Worm (Caenorhabditis elegans) whole organism, L2 larva: Measurements from ENCODE around the gene klp-3.

Source experiments
- C34F6.9 ChIP-seq: fragments of 150-350 bp; optimal IDR thresholded peaks from 2 replicates; lab custom pipeline; 2014; ENCODE audit warnings: missing biosample characterization, missing genetic modification characterization
- F13H6.1 ChIP-seq: sonication (generic microtip); optimal IDR thresholded peaks from 2 replicates; lab custom pipeline; 2016; ENCODE audit warnings: missing genetic modification characterization, missing compliant biosample characterization
- R02D3.7 ChIP-seq: fragments of 150-350 bp; optimal IDR thresholded peaks from 2 replicates; lab custom pipeline; 2014; ENCODE audit warnings: missing biosample characterization, missing genetic modification characterization
- Y55F3AM.14 ChIP-seq: fragments of 200-800 bp; sonication (Bioruptor generic); optimal IDR thresholded peaks from 2 replicates; lab custom pipeline; 2018; ENCODE audit warnings: mild to moderate bottlenecking, missing genetic modification characterization, missing compliant biosample characterization
- alr-1 ChIP-seq: fragments of 150-350 bp; optimal IDR thresholded peaks from 2 replicates; lab custom pipeline; 2014; ENCODE audit warnings: missing biosample characterization, missing genetic modification characterization
- ama-1 ChIP-seq: fragments of 150-350 bp; optimal IDR thresholded peaks from 2 replicates; lab custom pipeline; 2018; ENCODE audit warnings: inconsistent platforms
- blmp-1 ChIP-seq: sonication (generic microtip); optimal IDR thresholded peaks from 2 replicates; lab custom pipeline; 2017; ENCODE audit warnings: missing genetic modification characterization, mild to moderate bottlenecking, missing compliant biosample characterization, antibody characterized with exemption, moderate library complexity; ENCODE audit not compliant: insufficient read depth
- ceh-16 ChIP-seq: fragments of 150-350 bp; optimal IDR thresholded peaks from 2 replicates; lab custom pipeline; 2014; ENCODE audit warnings: missing biosample characterization, missing genetic modification characterization
- crh-2 ChIP-seq: sonication (generic microtip); optimal IDR thresholded peaks from 2 replicates; lab custom pipeline; 2017; ENCODE audit warnings: missing biosample characterization, missing genetic modification characterization
- dmd-4 ChIP-seq: sonication (generic microtip); optimal IDR thresholded peaks from 2 replicates; lab custom pipeline; 2017; ENCODE audit warnings: missing biosample characterization, missing genetic modification characterization
- egl-27 ChIP-seq: sonication (generic microtip); optimal IDR thresholded peaks from 3 replicates; lab custom pipeline; 2017; ENCODE audit warnings: missing biosample characterization, missing genetic modification reagents, missing genetic modification characterization
- elt-1 ChIP-seq: fragments of 150-350 bp; optimal IDR thresholded peaks from 2 replicates; lab custom pipeline; 2014; ENCODE audit warnings: missing biosample characterization, missing genetic modification characterization
- elt-3 ChIP-seq: sonication (generic microtip); optimal IDR thresholded peaks from 2 replicates; lab custom pipeline; 2017; ENCODE audit warnings: missing biosample characterization, missing genetic modification characterization
- fos-1 ChIP-seq: fragments of 150-350 bp; optimal IDR thresholded peaks from 2 replicates; lab custom pipeline; 2014; ENCODE audit warnings: missing biosample characterization, missing genetic modification characterization
- gmeb-1 ChIP-seq: fragments of 150-350 bp; optimal IDR thresholded peaks from 2 replicates; lab custom pipeline; 2014; ENCODE audit warnings: missing biosample characterization, missing genetic modification characterization
- lin-11 ChIP-seq: fragments of 150-350 bp; sonication (generic microtip); optimal IDR thresholded peaks from 2 replicates; lab custom pipeline; 2014; ENCODE audit warnings: missing biosample characterization, missing genetic modification characterization, inconsistent platforms, mixed read lengths
- lin-13 ChIP-seq: fragments of 150-350 bp; optimal IDR thresholded peaks from 2 replicates; lab custom pipeline; 2014; ENCODE audit warnings: missing biosample characterization, missing genetic modification reagents, missing genetic modification characterization
- lin-39 ChIP-seq: fragments of 150-350 bp; optimal IDR thresholded peaks from 2 replicates; lab custom pipeline; 2014; ENCODE audit warnings: missing biosample characterization, missing genetic modification reagents, missing genetic modification characterization
- lsy-2 ChIP-seq, 2 experiments: fragments of 150-350 bp in 1 of 2; sonication (generic microtip) in 1 of 2; optimal IDR thresholded peaks; 2 replicates each; lab custom pipeline; 2014 to 2017; ENCODE audit warnings: missing biosample characterization in 2 of 2, missing genetic modification characterization in 2 of 2
- mab-5 ChIP-seq: fragments of 150-350 bp; optimal IDR thresholded peaks from 2 replicates; lab custom pipeline; 2014; ENCODE audit warnings: missing biosample characterization, missing genetic modification characterization
- mbf-1 ChIP-seq: sonication (generic microtip); optimal IDR thresholded peaks from 2 replicates; lab custom pipeline; 2017; ENCODE audit warnings: missing biosample characterization, missing genetic modification characterization
- mdl-1 ChIP-seq, 2 experiments: fragments of 150-350 bp in 1 of 2; sonication (generic microtip) in 1 of 2; optimal IDR thresholded peaks; 2 replicates each; lab custom pipeline; 2017; ENCODE audit warnings: missing biosample characterization in 2 of 2, missing genetic modification characterization in 2 of 2
- nhr-10 ChIP-seq: sonication (generic microtip); optimal IDR thresholded peaks from 2 replicates; lab custom pipeline; 2017; ENCODE audit warnings: missing biosample characterization, missing genetic modification characterization
- nhr-11 ChIP-seq: fragments of 150-350 bp; optimal IDR thresholded peaks from 2 replicates; lab custom pipeline; 2014; ENCODE audit warnings: missing biosample characterization, missing genetic modification characterization
- nhr-129 ChIP-seq: fragments of 150-350 bp; optimal IDR thresholded peaks from 2 replicates; lab custom pipeline; 2014; ENCODE audit warnings: missing biosample characterization, missing genetic modification characterization
- nhr-21 ChIP-seq: fragments of 150-350 bp; optimal IDR thresholded peaks from 2 replicates; lab custom pipeline; 2014; ENCODE audit warnings: missing biosample characterization, missing genetic modification characterization
- nhr-23 ChIP-seq: fragments of 150-350 bp; optimal IDR thresholded peaks from 2 replicates; lab custom pipeline; 2014; ENCODE audit warnings: missing biosample characterization, missing genetic modification reagents, missing genetic modification characterization
- nhr-237 ChIP-seq: fragments of 150-350 bp; optimal IDR thresholded peaks from 2 replicates; lab custom pipeline; 2014; ENCODE audit warnings: missing biosample characterization, missing genetic modification characterization
- nhr-25 ChIP-seq: fragments of 150-350 bp; sonication (generic microtip); optimal IDR thresholded peaks from 3 replicates; lab custom pipeline; 2014; ENCODE audit warnings: missing biosample characterization, missing genetic modification characterization
- nhr-77 ChIP-seq: fragments of 150-350 bp; optimal IDR thresholded peaks from 2 replicates; lab custom pipeline; 2014; ENCODE audit warnings: missing biosample characterization, missing genetic modification characterization
- peb-1 ChIP-seq: fragments of 150-350 bp; optimal IDR thresholded peaks from 2 replicates; lab custom pipeline; 2014; ENCODE audit warnings: missing biosample characterization, missing genetic modification characterization
- sem-4 ChIP-seq: fragments of 150-350 bp; optimal IDR thresholded peaks from 2 replicates; lab custom pipeline; 2014; ENCODE audit warnings: missing biosample characterization, missing genetic modification reagents, missing genetic modification characterization
- skn-1 ChIP-seq: sonication (generic microtip); optimal IDR thresholded peaks from 2 replicates; lab custom pipeline; 2017; ENCODE audit warnings: missing biosample characterization, missing genetic modification characterization
- sma-9 ChIP-seq, 2 experiments: fragments of 150-350 bp in 1 of 2; sonication (generic microtip) in 1 of 2; optimal IDR thresholded peaks; 2 replicates each; lab custom pipeline; 2014 to 2016; ENCODE audit warnings: missing genetic modification characterization in 2 of 2, mild to moderate bottlenecking in 1 of 2, missing biosample characterization in 1 of 2, missing compliant biosample characterization in 1 of 2, missing genetic modification reagents in 1 of 2, moderate library complexity in 1 of 2
- snpc-4 ChIP-seq: fragments of 150-350 bp; optimal IDR thresholded peaks from 2 replicates; lab custom pipeline; 2014; ENCODE audit warnings: missing biosample characterization, missing genetic modification characterization
- unc-55 ChIP-seq: fragments of 150-350 bp; sonication (generic microtip); optimal IDR thresholded peaks from 3 replicates; lab custom pipeline; 2014; ENCODE audit warnings: missing biosample characterization, missing genetic modification reagents, missing genetic modification characterization
- zag-1 ChIP-seq: fragments of 150-350 bp; optimal IDR thresholded peaks from 2 replicates; lab custom pipeline; 2014; ENCODE audit warnings: missing biosample characterization, missing genetic modification characterization
- ztf-11 ChIP-seq: sonication (generic microtip); optimal IDR thresholded peaks from 2 replicates; lab custom pipeline; 2017; ENCODE audit warnings: missing biosample characterization, missing genetic modification characterization
- ztf-4 ChIP-seq: fragments of 150-350 bp; optimal IDR thresholded peaks from 2 replicates; lab custom pipeline; 2014; ENCODE audit warnings: missing biosample characterization, missing genetic modification characterization

Gene klp-3

ce11 chrII:7887295-7887694 is 45.1 kb downstream of the klp-3 start (continued):
- TF ChIP-seq R02D3.7 (tag; lab: Kevin White, UChicago), result no peak
- TF ChIP-seq alr-1 (tag; lab: Kevin White, UChicago), result no peak
- TF ChIP-seq mbf-1 (tag; lab: Kevin White, UChicago), result no peak
- TF ChIP-seq nhr-25 (tag; lab: Kevin White, UChicago), result peak; percentile 6
- no peak for TF ChIP-seq egl-27 (tag; lab: Kevin White, UChicago)
- no peak for TF ChIP-seq elt-1 (tag; lab: Kevin White, UChicago)
- no peak for TF ChIP-seq Y55F3AM.14
- TF ChIP-seq peb-1 (tag; lab: Kevin White, UChicago), result no peak
- TF ChIP-seq nhr-21, result peak; percentile 6
- peak; percentile 75 for TF ChIP-seq ztf-4 (tag; lab: Kevin White, UChicago)
- peak; percentile 17 for TF ChIP-seq lin-13
- TF ChIP-seq blmp-1 (tag; lab: Kevin White, UChicago), result no peak
- no peak for TF ChIP-seq nhr-11 (tag; lab: Kevin White, UChicago)
- TF ChIP-seq nhr-237 (tag; lab: Kevin White, UChicago), result no peak
- no peak for TF ChIP-seq mdl-1 (tag; optimal IDR thresholded peaks at IDR 0.05; lab: Kevin White, UChicago)

- TF ChIP-seq C34F6.9 (tag; lab: Kevin White, UChicago) (peak; percentile 18), crh-2 (tag; lab: Kevin White, UChicago) (peak; percentile 16), skn-1 (tag; lab: Kevin White, UChicago) (peak; percentile 16), nhr-129 (tag; lab: Kevin White, UChicago) (peak; percentile 57), unc-55 (GFP tag; lab: Kevin White, UChicago) (no peak), snpc-4 (tag; lab: Kevin White, UChicago) (no peak), sem-4 (tag; lab: Kevin White, UChicago) (no peak), ceh-16 (tag; lab: Kevin White, UChicago) (no peak), F13H6.1 (tag; lab: Kevin White, UChicago) (peak; percentile 40), nhr-25 (tag; lab: Kevin White, UChicago) (no peak), sma-9 (GFP tag; optimal IDR thresholded peaks at IDR 0.05; lab: Kevin White, UChicago) (peak; percentile 19), sma-9 (tag; optimal IDR thresholded peaks at IDR 0.05; lab: Kevin White, UChicago) (no peak), lsy-2 (tag; optimal IDR thresholded peaks at IDR 0.05; lab: Kevin White, UChicago) (peak in 1 of 2 experiments; percentile 42)
Observed at ce11 chrII:7888759-7889158, 46.6 kb downstream of the klp-3 start.

- TF ChIP-seq sma-9 (GFP tag; optimal IDR thresholded peaks at IDR 0.05; lab: Kevin White, UChicago) (peak; percentile 64), sma-9 (tag; optimal IDR thresholded peaks at IDR 0.05; lab: Kevin White, UChicago) (no peak), nhr-77 (no peak), C34F6.9 (tag; lab: Kevin White, UChicago) (no peak), fos-1 (peak; percentile 27), gmeb-1 (tag; lab: Kevin White, UChicago) (peak; percentile 1)
Observed at ce11 chrII:7889321-7889720, 47.2 kb downstream of the klp-3 start.

ce11 chrII:7891869-7892615 is 49.9 kb downstream of the klp-3 start:
- TF ChIP-seq C34F6.9 (tag; lab: Kevin White, UChicago), result peak; percentile 64
- no peak for TF ChIP-seq elt-3 (tag; lab: Kevin White, UChicago)
- peak; percentile 40 for TF ChIP-seq Y55F3AM.14
- peak; percentile 80 for TF ChIP-seq fos-1
- TF ChIP-seq nhr-21, result no peak
- peak; percentile 22 for TF ChIP-seq lin-39
- no peak for TF ChIP-seq alr-1 (tag; lab: Kevin White, UChicago)
- TF ChIP-seq ztf-11 (tag; lab: Kevin White, UChicago), result no peak
- peak; percentile 69 for TF ChIP-seq ztf-4 (tag; lab: Kevin White, UChicago)
- no peak for TF ChIP-seq nhr-23 (tag; lab: Kevin White, UChicago)
- TF ChIP-seq lin-11 (tag; lab: Kevin White, UChicago), result peak; percentile 40
- no peak for TF ChIP-seq dmd-4 (tag; lab: Kevin White, UChicago)
- peak; percentile 59 for TF ChIP-seq nhr-129 (tag; lab: Kevin White, UChicago)
- no peak for TF ChIP-seq nhr-237 (tag; lab: Kevin White, UChicago)
- peak in 1 of 2 experiments; percentile 54 for TF ChIP-seq lsy-2 (tag; optimal IDR thresholded peaks at IDR 0.05; lab: Kevin White, UChicago)
- TF ChIP-seq crh-2 (tag; lab: Kevin White, UChicago), result peak; percentile 67
- TF ChIP-seq unc-55 (GFP tag; lab: Kevin White, UChicago), result peak; percentile 85
- TF ChIP-seq lin-13, result peak; percentile 32
- TF ChIP-seq sem-4 (tag; lab: Kevin White, UChicago), result peak; percentile 70
- peak; percentile 50 for TF ChIP-seq zag-1
- TF ChIP-seq sma-9 (GFP tag; optimal IDR thresholded peaks at IDR 0.05; lab: Kevin White, UChicago), result peak; percentile 29
- no peak for TF ChIP-seq sma-9 (tag; optimal IDR thresholded peaks at IDR 0.05; lab: Kevin White, UChicago)
- peak; percentile 60 for TF ChIP-seq F13H6.1 (tag; lab: Kevin White, UChicago)
- TF ChIP-seq ama-1 (lab: Kevin White, UChicago), result peak; percentile 60
- peak; percentile 2 for TF ChIP-seq nhr-25 (tag; lab: Kevin White, UChicago)
- no peak for TF ChIP-seq nhr-10 (tag; lab: Kevin White, UChicago)
- no peak for TF ChIP-seq mbf-1 (tag; lab: Kevin White, UChicago)
- TF ChIP-seq mab-5 (tag; lab: Kevin White, UChicago), result peak; percentile 64
- peak; percentile 22 for TF ChIP-seq snpc-4 (tag; lab: Kevin White, UChicago)
